Worm (Caenorhabditis elegans): ENCODE results near the gene clec-63.

clec-63 gene

ce11 chrII:12866079-12866478 is 29.4 kb upstream of the clec-63 start:
- TF ChIP-seq fos-1 (tag; optimal IDR thresholded peaks at IDR 0.05) (no peak), lsy-12 (tag; optimal IDR thresholded peaks at IDR 0.05) (no peak)

DNA sequence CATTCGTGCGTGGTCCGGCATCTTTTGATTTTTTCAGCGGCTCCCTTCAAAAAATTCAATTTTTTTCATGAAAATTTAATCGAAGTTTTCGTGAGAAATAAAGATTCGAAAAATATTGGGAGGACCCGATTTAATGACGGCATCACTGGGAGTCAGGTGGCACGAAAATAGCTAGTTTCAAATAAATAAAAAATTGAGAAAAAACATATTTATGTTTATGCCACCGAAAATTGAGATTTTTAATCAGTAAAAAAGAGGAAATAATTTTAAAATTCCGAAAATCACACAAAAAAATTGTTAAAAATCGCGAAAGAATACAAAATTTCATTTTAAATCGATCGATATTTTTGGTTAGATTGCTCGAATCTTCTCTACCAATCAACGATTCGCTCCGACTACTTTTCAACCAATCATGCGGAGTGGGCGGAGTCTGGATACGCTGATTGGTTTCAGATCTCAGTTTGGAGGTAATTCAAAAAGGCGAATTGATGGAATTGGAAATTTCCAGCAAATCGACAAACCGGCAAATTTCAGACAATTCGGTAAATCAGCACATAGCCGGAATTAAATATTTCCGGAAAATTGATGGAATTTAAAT is 17.3 kb upstream of the clec-63 start, which contains the start of gene gsy-1:
TSS of gene gsy-1 (minus strand) at position 51 of the 598 bp plus-strand sequence.
- no peak for TF ChIP-seq pha-4 (tag; optimal IDR thresholded peaks at IDR 0.05)
- no peak for TF ChIP-seq unc-39 (tag; optimal IDR thresholded peaks at IDR 0.05)
- TF ChIP-seq lsy-12 (tag; optimal IDR thresholded peaks at IDR 0.05), result peak; percentile 35
- TF ChIP-seq nfya-1 (tag; optimal IDR thresholded peaks at IDR 0.05; ENCODE audit: insufficient read depth), result peak; percentile 75
- TF ChIP-seq pqm-1 (tag; optimal IDR thresholded peaks at IDR 0.05), result no peak

- TF ChIP-seq nfya-1 (tag; optimal IDR thresholded peaks at IDR 0.05; ENCODE audit: insufficient read depth) (peak; percentile 27), elt-2 (tag; optimal IDR thresholded peaks at IDR 0.05) (peak; percentile 98), jun-1 (tag; optimal IDR thresholded peaks at IDR 0.05) (peak; percentile 41), nhr-23 (tag; optimal IDR thresholded peaks at IDR 0.05) (no peak), pha-4 (tag; optimal IDR thresholded peaks at IDR 0.05) (peak; percentile 93), egl-5 (tag; optimal IDR thresholded peaks at IDR 0.05) (no peak), hmg-11 (tag; optimal IDR thresholded peaks at IDR 0.05) (peak; percentile 12), unc-39 (tag; optimal IDR thresholded peaks at IDR 0.05) (no peak), ceh-82 (tag; optimal IDR thresholded peaks at IDR 0.05) (no peak), elt-1 (tag; optimal IDR thresholded peaks at IDR 0.05) (no peak), ama-1 (optimal IDR thresholded peaks at IDR 0.05) (peak; percentile 27), snpc-4 (tag; optimal IDR thresholded peaks at IDR 0.05) (peak; percentile 9), pqm-1 (tag; optimal IDR thresholded peaks at IDR 0.05) (peak; percentile 95), mdl-1 (tag; optimal IDR thresholded peaks at IDR 0.05) (peak; percentile 38), lsy-12 (tag; optimal IDR thresholded peaks at IDR 0.05) (peak; percentile 17), lin-39 (tag; optimal IDR thresholded peaks at IDR 0.05) (peak; percentile 34)
These were observed 16.7 kb upstream of the clec-63 start for ce11 chrII:12878697-12879096.

DNA sequence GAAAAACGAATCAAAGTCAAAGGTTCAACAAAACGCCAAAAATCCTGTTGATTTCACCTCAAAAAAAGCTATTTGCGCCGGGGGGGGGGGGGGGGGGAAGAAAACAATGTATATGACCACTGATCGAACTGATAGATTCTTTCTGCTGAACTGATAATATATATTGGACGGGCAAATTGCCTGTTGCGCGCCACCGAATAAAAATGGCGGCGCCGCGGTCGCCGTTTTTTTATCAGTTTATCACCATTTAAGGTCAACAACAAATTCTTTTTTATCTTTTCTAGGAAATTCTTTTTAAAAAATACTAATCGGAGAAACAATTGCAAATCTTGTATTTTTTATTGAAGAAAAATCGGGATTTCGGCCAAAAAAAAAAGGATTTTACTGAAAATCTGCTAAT is 15.7 kb upstream of the clec-63 start:
- TF ChIP-seq elt-2 (tag; optimal IDR thresholded peaks at IDR 0.05) (peak; percentile 89), eor-1 (tag; optimal IDR thresholded peaks at IDR 0.05) (no peak), pqm-1 (tag; optimal IDR thresholded peaks at IDR 0.05) (peak; percentile 17)

- TF ChIP-seq nhr-23 (tag; optimal IDR thresholded peaks at IDR 0.05), result no peak
- TF ChIP-seq mdl-1 (tag; optimal IDR thresholded peaks at IDR 0.05), result no peak
- TF ChIP-seq eor-1 (tag; optimal IDR thresholded peaks at IDR 0.05), result no peak
- TF ChIP-seq ceh-9 (tag; optimal IDR thresholded peaks at IDR 0.05), result no peak
- TF ChIP-seq nhr-67 (tag; optimal IDR thresholded peaks at IDR 0.05), result no peak
- TF ChIP-seq skn-1 (tag; optimal IDR thresholded peaks at IDR 0.05), result no peak
- no peak for TF ChIP-seq ZK546.5 (tag; optimal IDR thresholded peaks at IDR 0.05)
- TF ChIP-seq ceh-82 (tag; optimal IDR thresholded peaks at IDR 0.05), result no peak
These were observed 15.0 kb upstream of the clec-63 start, which contains the start of gene F35C5.1 for ce11 chrII:12880406-12880805. Gene F35C5.1 (plus strand): TSS chrII:12880804.

- no peak for TF ChIP-seq sea-2 (GFP tag; optimal IDR thresholded peaks at IDR 0.05)
- TF ChIP-seq ceh-16 (tag; optimal IDR thresholded peaks at IDR 0.05), result no peak
- no peak for TF ChIP-seq nhr-11 (tag; optimal IDR thresholded peaks at IDR 0.05)
- TF ChIP-seq nhr-28 (tag; optimal IDR thresholded peaks at IDR 0.05), result no peak
- no peak for TF ChIP-seq lsy-12 (tag; optimal IDR thresholded peaks at IDR 0.05)
- no peak for TF ChIP-seq lin-15B (tag; optimal IDR thresholded peaks at IDR 0.05)
- TF ChIP-seq ceh-28 (tag; optimal IDR thresholded peaks at IDR 0.05), result no peak
- no peak for TF ChIP-seq mdl-1 (tag; optimal IDR thresholded peaks at IDR 0.05)
- TF ChIP-seq fos-1 (tag; optimal IDR thresholded peaks at IDR 0.05), result no peak
These were observed 10.5 kb upstream of the clec-63 start, which contains the start of gene sra-14 for ce11 chrII:12884972-12885371. Gene sra-14 (plus strand): TSS chrII:12885272.

DNA sequence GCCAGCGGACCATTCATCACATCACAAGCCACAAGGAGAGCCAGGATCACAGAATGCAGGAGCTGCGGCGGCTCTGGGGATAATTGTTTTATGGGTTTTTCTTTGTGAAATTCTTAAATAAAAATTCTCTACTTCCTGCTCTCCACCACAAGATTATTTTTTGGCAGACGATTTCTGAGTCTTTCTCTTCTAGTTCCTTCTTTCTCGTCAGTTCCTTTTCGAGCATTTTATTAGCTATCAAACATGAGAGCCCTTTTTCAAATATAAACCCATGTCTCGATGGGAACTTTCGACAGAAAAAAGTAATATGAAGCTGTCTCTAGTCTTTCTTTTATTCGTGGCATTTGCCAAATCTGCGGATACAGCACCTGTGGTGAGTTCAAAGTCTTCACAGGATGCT is 7.0 kb upstream of the clec-63 start, which contains the start of gene F35C5.3:
TSS of gene F35C5.3 (plus strand) at position 301 of the 400 bp plus-strand sequence.
- TF ChIP-seq ceh-9 (tag; optimal IDR thresholded peaks at IDR 0.05), result no peak
- no peak for TF ChIP-seq ceh-16 (tag; optimal IDR thresholded peaks at IDR 0.05)
- TF ChIP-seq fkh-2 (tag; optimal IDR thresholded peaks at IDR 0.05), result no peak
- TF ChIP-seq sea-2 (GFP tag; optimal IDR thresholded peaks at IDR 0.05), result no peak
- no peak for TF ChIP-seq lin-39 (tag; optimal IDR thresholded peaks at IDR 0.05)
- no peak for TF ChIP-seq ztf-11 (tag; optimal IDR thresholded peaks at IDR 0.05)
- TF ChIP-seq nhr-76 (tag; optimal IDR thresholded peaks at IDR 0.05), result no peak

All from whole organism, L3 larva.